Worm (Caenorhabditis elegans): ENCODE results near the gene K01A6.5.

DNA sequence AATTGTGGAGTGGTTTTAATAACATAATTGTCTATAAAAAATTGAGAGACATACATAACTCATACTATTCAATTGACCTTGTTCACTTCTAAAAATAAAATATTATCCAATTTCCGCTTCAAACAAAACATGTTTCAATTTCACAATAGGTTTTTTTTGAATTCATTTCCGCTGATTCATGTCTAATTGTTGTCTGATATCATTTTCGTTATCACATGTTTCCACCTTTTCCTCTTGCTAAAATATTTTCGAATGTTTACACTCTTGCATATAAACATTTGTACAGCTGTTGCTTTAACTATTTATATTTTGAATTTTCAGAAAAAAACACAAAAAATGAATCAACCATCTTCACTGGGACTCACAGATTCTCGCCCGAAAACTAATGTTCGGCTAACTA lies 2.8 kb downstream of the K01A6.5 start, which contains the start of gene gem-4:
- TF ChIP-seq klf-2 (GFP tag; conservative IDR thresholded peaks at IDR 0.05) (no peak), flt-1 (GFP tag; IDR thresholded peaks at IDR 0.05) (no peak), med-1 (GFP tag; optimal IDR thresholded peaks at IDR 0.05; ENCODE audit: insufficient read depth) (no peak), ref-1 (GFP tag; conservative IDR thresholded peaks at IDR 0.05) (no peak), ztf-29 (GFP tag; IDR thresholded peaks at IDR 0.05) (no peak), T22C8.4 (GFP tag; IDR thresholded peaks at IDR 0.05) (no peak)

Measured in whole organism, midembryonic.